Worm (Caenorhabditis elegans): ENCODE data around the gene Y37D8A.8.

- no peak for TF ChIP-seq klf-2 (GFP tag; conservative IDR thresholded peaks at IDR 0.05)
- TF ChIP-seq cog-1 (tag; optimal IDR thresholded peaks at IDR 0.05) = no peak
- TF ChIP-seq T22C8.4 (GFP tag; IDR thresholded peaks at IDR 0.05) = no peak
- TF ChIP-seq tab-1 (GFP tag; IDR thresholded peaks at IDR 0.05) = no peak
These were observed 13.7 kb upstream of the Y37D8A.8 start for ce11 chrIII:12851034-12851433.

Measured in whole organism, midembryonic.